Fruit fly (Drosophila melanogaster) whole organism, wandering third instar larva: ENCODE data around the gene MBD-R2.

Experiments
- Abd-B ChIP-seq: fragments of >200 bp; optimal IDR thresholded peaks from 2 replicates; lab custom pipeline; 2017; ENCODE audit warnings: missing biosample characterization, missing genetic modification characterization
- Dfd ChIP-seq: fragments of >200 bp; optimal IDR thresholded peaks from 2 replicates; lab custom pipeline; 2017; ENCODE audit warnings: missing biosample characterization, missing genetic modification characterization
- Sp1 ChIP-seq: fragments of 200-800 bp; sonication (Bioruptor generic); optimal IDR thresholded peaks from 3 replicates; lab custom pipeline; 2019; ENCODE audit warnings: missing biosample characterization, mild to moderate bottlenecking, missing genetic modification characterization, moderate library complexity

DNA sequence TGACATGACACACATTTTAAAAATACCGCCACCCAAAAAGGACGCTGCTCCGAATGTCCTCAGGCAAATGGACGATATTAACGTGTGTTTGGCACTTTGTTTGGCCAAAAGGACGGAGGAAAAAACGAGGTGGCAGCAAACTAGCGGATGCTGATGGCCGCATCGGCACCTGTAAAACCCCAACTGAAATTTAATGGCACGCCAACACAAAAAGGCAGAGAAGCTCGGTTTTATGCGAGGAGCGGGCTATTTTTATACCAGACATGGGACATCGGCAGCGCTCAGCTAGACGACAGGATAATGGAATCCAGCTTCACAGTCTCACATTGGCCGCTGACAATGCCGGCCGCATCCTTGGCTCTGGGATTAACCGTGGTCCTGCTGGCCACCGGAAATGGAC lies 29.9 kb upstream of the MBD-R2 start, which contains the start of gene Sol1:
- TF ChIP-seq Sp1 (GFP tag; lab: Kevin White, UChicago): no peak
- TF ChIP-seq Dfd: no peak
- TF ChIP-seq Abd-B (GFP tag; lab: Kevin White, UChicago): no peak
